Fruit fly (Drosophila melanogaster) whole organism, pupa: Measurements from ENCODE around the gene SelT.

Experiments
- CG10348 ChIP-seq: fragments of 200-800 bp; sonication (Bioruptor generic); IDR thresholded peaks from 2 replicates; pipeline ENCODE4 v1.3.6; 2022; ENCODE audit warnings: missing biosample characterization, missing genetic modification characterization
- CG12605 ChIP-seq: fragments of 200-800 bp; sonication (Bioruptor generic); IDR thresholded peaks from 2 replicates; pipeline ENCODE4 v1.3.6; 2022; ENCODE audit warnings: missing biosample characterization, missing genetic modification characterization
- CG13204 ChIP-seq: fragments of 200-800 bp; sonication (Bioruptor generic); optimal IDR thresholded peaks from 2 replicates; lab custom pipeline; 2018; ENCODE audit warnings: missing biosample characterization, mild to moderate bottlenecking, missing genetic modification characterization, moderate library complexity
- CG14655 ChIP-seq: fragments of 200-800 bp; sonication (Bioruptor generic); optimal IDR thresholded peaks from 3 replicates; lab custom pipeline; 2017; ENCODE audit warnings: mild to moderate bottlenecking, missing biosample characterization, missing genetic modification reagents, missing genetic modification characterization
- CG15710 ChIP-seq: fragments of 200-800 bp; sonication (Bioruptor generic); optimal IDR thresholded peaks from 2 replicates; lab custom pipeline; 2018; ENCODE audit warnings: missing biosample characterization, mild to moderate bottlenecking, missing genetic modification characterization, moderate library complexity
- CG17806 ChIP-seq: fragments of 200-800 bp; sonication (Bioruptor generic); optimal IDR thresholded peaks from 2 replicates; lab custom pipeline; 2018; ENCODE audit warnings: missing biosample characterization, mild to moderate bottlenecking, missing genetic modification characterization, moderate library complexity
- CG32121 ChIP-seq: fragments of 200-800 bp; sonication (Bioruptor generic); IDR thresholded peaks from 2 replicates; pipeline ENCODE4 v1.3.6; 2022; ENCODE audit warnings: missing biosample characterization, missing genetic modification characterization
- CG34367 ChIP-seq: fragments of 200-800 bp; sonication (Bioruptor generic); optimal IDR thresholded peaks from 2 replicates; lab custom pipeline; 2018; ENCODE audit warnings: missing biosample characterization, mild to moderate bottlenecking, missing genetic modification characterization
- CG4496 ChIP-seq: fragments of 200-800 bp; sonication (Bioruptor generic); IDR thresholded peaks from 3 replicates; pipeline ENCODE4 v1.3.6; 2022; ENCODE audit warnings: missing biosample characterization, missing genetic modification characterization
- CG8159 ChIP-seq: fragments of 200-800 bp; sonication (Bioruptor generic); optimal IDR thresholded peaks from 3 replicates; lab custom pipeline; 2018; ENCODE audit warnings: missing biosample characterization, mild to moderate bottlenecking, missing genetic modification characterization, moderate library complexity
- CG8301 ChIP-seq: fragments of 200-800 bp; sonication (Bioruptor generic); optimal IDR thresholded peaks from 2 replicates; lab custom pipeline; 2018; ENCODE audit warnings: missing biosample characterization, mild to moderate bottlenecking, missing genetic modification characterization
- CG9948 ChIP-seq: fragments of 200-800 bp; sonication (Bioruptor generic); optimal IDR thresholded peaks from 2 replicates; lab custom pipeline; 2018; ENCODE audit warnings: missing biosample characterization, mild to moderate bottlenecking, missing genetic modification characterization, moderate library complexity
- D1 ChIP-seq: fragments of 200-800 bp; sonication (Bioruptor generic); optimal IDR thresholded peaks from 2 replicates; lab custom pipeline; 2018; ENCODE audit warnings: missing biosample characterization, mild to moderate bottlenecking, missing genetic modification characterization, moderate library complexity
- EcR ChIP-seq: fragments of 200-800 bp; sonication (Bioruptor generic); optimal IDR thresholded peaks from 3 replicates; lab custom pipeline; 2019; ENCODE audit warnings: missing biosample characterization, missing genetic modification characterization, mild to moderate bottlenecking, moderate library complexity, missing genetic modification reagents
- Ets98B ChIP-seq: fragments of 200-800 bp; sonication (Bioruptor generic); IDR thresholded peaks from 2 replicates; pipeline ENCODE4 v1.3.6; 2022; ENCODE audit warnings: missing biosample characterization, missing genetic modification characterization
- Pif1A ChIP-seq: fragments of 200-800 bp; sonication (Bioruptor generic); optimal IDR thresholded peaks from 3 replicates; lab custom pipeline; 2016; ENCODE audit warnings: missing biosample characterization, missing genetic modification characterization
- Pif1B ChIP-seq: fragments of 200-800 bp; sonication (Bioruptor generic); optimal IDR thresholded peaks from 3 replicates; lab custom pipeline; 2016; ENCODE audit warnings: missing biosample characterization, missing genetic modification characterization
- Snoo ChIP-seq: fragments of 200-800 bp; sonication (Bioruptor generic); optimal IDR thresholded peaks from 3 replicates; lab custom pipeline; 2017; ENCODE audit warnings: missing biosample characterization, mild to moderate bottlenecking, missing genetic modification characterization, inconsistent platforms
- fd96Ca ChIP-seq: fragments of 200-800 bp; sonication (Bioruptor generic); IDR thresholded peaks from 3 replicates; pipeline ENCODE4 v1.3.6; 2022; ENCODE audit warnings: missing biosample characterization, missing genetic modification characterization
- gl ChIP-seq: fragments of 200-800 bp; sonication (Bioruptor generic); optimal IDR thresholded peaks from 2 replicates; lab custom pipeline; 2018; ENCODE audit warnings: missing biosample characterization, mild to moderate bottlenecking, missing genetic modification characterization
- rn ChIP-seq: fragments of 200-800 bp; sonication (Bioruptor generic); IDR thresholded peaks from 2 replicates; pipeline ENCODE4 v1.3.6; 2022; ENCODE audit warnings: missing biosample characterization, missing genetic modification characterization

Gene SelT

dm6 chr2L:5044361-5044891 lies 33.7 kb downstream of the SelT start, which contains the start of gene CG31650:
Gene CG31650, minus strand, starts transcription at chr2L:5044712.
- no peak for TF ChIP-seq CG12605 (GFP tag; lab: Robert Waterston, UW)
- no peak for TF ChIP-seq Ets98B (GFP tag; lab: Robert Waterston, UW)
- 0 out of 3 replicates have a peak, but pooled peaks have one; percentile 33 for TF ChIP-seq CG4496 (GFP tag; lab: Robert Waterston, UW)
- no peak for TF ChIP-seq Pif1A (GFP tag; lab: Kevin White, UChicago)

- TF ChIP-seq CG9948 (tag; lab: Kevin White, UChicago) (peak; percentile 9), Pif1A (GFP tag; lab: Kevin White, UChicago) (peak; percentile 52), CG4496 (GFP tag; lab: Robert Waterston, UW) (peak; percentile 53), Snoo (tag; lab: Kevin White, UChicago) (peak; percentile 42), CG34367 (tag; lab: Kevin White, UChicago) (peak; percentile 5), CG17806 (tag; lab: Kevin White, UChicago) (peak; percentile 3), CG15710 (tag; lab: Kevin White, UChicago) (peak; percentile 10), Ets98B (GFP tag; lab: Robert Waterston, UW) (peak; percentile 55), CG8159 (tag; lab: Kevin White, UChicago) (peak; percentile 0), rn (GFP tag; lab: Robert Waterston, UW) (no peak), CG10348 (peak; percentile 25; the same call in 1 of the 2 replicates), fd96Ca (GFP tag; lab: Robert Waterston, UW) (peak; percentile 69; the same call in 2 of the 3 replicates), gl (tag; lab: Kevin White, UChicago) (no peak), D1 (tag; lab: Kevin White, UChicago) (no peak), CG14655 (GFP tag; lab: Kevin White, UChicago) (peak; percentile 57), CG32121 (GFP tag; lab: Robert Waterston, UW) (peak; percentile 41; the same call in 1 of the 2 replicates), EcR (GFP tag; lab: Kevin White, UChicago) (peak; percentile 97), Pif1B (GFP tag; lab: Kevin White, UChicago) (peak; percentile 57), CG12605 (GFP tag; lab: Robert Waterston, UW) (0 out of 2 replicates have a peak, but pooled peaks have one; percentile 25), CG13204 (GFP tag; lab: Kevin White, UChicago) (peak; percentile 25), CG8301 (tag; lab: Kevin White, UChicago) (peak; percentile 23)
Measured at dm6 chr2L:5044892-5045619, 34.3 kb downstream of the SelT start.

DNA sequence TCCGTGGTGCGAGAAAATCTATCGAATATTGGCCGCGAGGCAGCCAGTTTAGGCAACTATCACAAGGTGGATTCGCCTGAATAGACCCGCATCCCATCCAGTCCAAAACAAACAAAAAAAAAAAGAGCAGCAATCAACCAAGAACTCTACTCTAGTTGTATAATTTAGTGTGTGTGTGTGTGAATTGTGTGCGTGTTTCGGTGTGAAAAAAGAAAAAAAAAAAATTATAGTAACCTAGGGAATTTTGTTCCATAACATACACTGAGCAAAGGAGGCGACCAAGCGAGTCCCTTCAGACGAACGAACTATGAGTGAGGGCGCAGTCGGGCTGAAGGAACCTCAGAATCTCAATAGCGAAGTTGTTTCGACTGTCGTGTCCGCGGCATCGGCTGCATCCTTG lies 35.5 kb downstream of the SelT start:
- no peak for TF ChIP-seq fd96Ca (GFP tag; lab: Robert Waterston, UW)

dm6 chr2L:5049974-5050373 lies 39.3 kb downstream of the SelT start:
- no peak for TF ChIP-seq CG10348
- TF ChIP-seq CG8159 (tag; lab: Kevin White, UChicago) = no peak
- no peak for TF ChIP-seq CG32121 (GFP tag; lab: Robert Waterston, UW)
- TF ChIP-seq CG9948 (tag; lab: Kevin White, UChicago) = no peak
- no peak for TF ChIP-seq CG14655 (GFP tag; lab: Kevin White, UChicago)
- TF ChIP-seq CG8301 (tag; lab: Kevin White, UChicago) = peak; percentile 23
- peak; percentile 51 for TF ChIP-seq EcR (GFP tag; lab: Kevin White, UChicago)
- peak; percentile 50; the same call in 1 of the 3 replicates for TF ChIP-seq CG4496 (GFP tag; lab: Robert Waterston, UW)
- no peak for TF ChIP-seq fd96Ca (GFP tag; lab: Robert Waterston, UW)
- peak; percentile 14 for TF ChIP-seq Pif1B (GFP tag; lab: Kevin White, UChicago)
- no peak for TF ChIP-seq gl (tag; lab: Kevin White, UChicago)
- no peak for TF ChIP-seq CG17806 (tag; lab: Kevin White, UChicago)
- TF ChIP-seq CG15710 (tag; lab: Kevin White, UChicago) = no peak

dm6 chr2L:5050825-5051224 lies 40.1 kb downstream of the SelT start, which contains the start of gene CG9121:
Gene CG9121, minus strand, starts transcription at chr2L:5051062.
- TF ChIP-seq CG32121 (GFP tag; lab: Robert Waterston, UW) (no peak), Pif1A (GFP tag; lab: Kevin White, UChicago) (no peak), CG13204 (GFP tag; lab: Kevin White, UChicago) (no peak), rn (GFP tag; lab: Robert Waterston, UW) (no peak), Snoo (tag; lab: Kevin White, UChicago) (no peak), gl (tag; lab: Kevin White, UChicago) (no peak), CG10348 (no peak), CG15710 (tag; lab: Kevin White, UChicago) (no peak), D1 (tag; lab: Kevin White, UChicago) (no peak), CG34367 (tag; lab: Kevin White, UChicago) (no peak), CG12605 (GFP tag; lab: Robert Waterston, UW) (no peak), CG17806 (tag; lab: Kevin White, UChicago) (no peak), Pif1B (GFP tag; lab: Kevin White, UChicago) (no peak), Ets98B (GFP tag; lab: Robert Waterston, UW) (no peak), CG14655 (GFP tag; lab: Kevin White, UChicago) (no peak), EcR (GFP tag; lab: Kevin White, UChicago) (no peak), CG4496 (GFP tag; lab: Robert Waterston, UW) (no peak)
- TF ChIP-seq, all 21 proteins: peak for 0
